Worm (Caenorhabditis elegans): ENCODE measurements around the gene ifa-4.

DNA sequence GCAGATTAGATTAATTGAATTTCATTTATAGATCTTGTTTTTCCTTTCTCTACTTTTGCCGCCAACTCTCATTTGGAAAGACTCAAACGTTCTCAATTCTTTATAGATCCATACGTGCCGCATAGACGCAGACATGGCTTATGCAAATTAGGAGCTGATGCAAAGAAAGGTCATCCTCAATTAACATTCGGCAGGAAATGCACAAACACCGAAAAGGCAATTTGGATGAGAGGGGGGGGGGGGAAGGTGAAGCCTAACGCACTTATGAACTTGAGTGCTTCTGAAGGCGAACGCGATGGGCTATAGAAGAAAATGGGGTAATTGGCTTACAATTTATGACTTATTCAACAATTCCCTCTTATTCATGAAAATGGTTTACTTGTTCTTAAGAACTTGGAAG is 46.2 kb downstream of the ifa-4 start:
- TF ChIP-seq klf-2 (GFP tag; conservative IDR thresholded peaks at IDR 0.05) (no peak), ztf-29 (GFP tag; IDR thresholded peaks at IDR 0.05) (no peak)
